Worm (Caenorhabditis elegans) whole organism, L4 larva: ENCODE measurements around the gene C27D9.1.

Experiments used
- F10B5.3 ChIP-seq: sonication (generic microtip); optimal IDR thresholded peaks from 2 replicates; lab custom pipeline; 2016; ENCODE audit warnings: mild to moderate bottlenecking, missing genetic modification characterization, missing compliant biosample characterization
- Y105C5A.15 ChIP-seq: fragments of 200-800 bp; sonication (Bioruptor generic); IDR thresholded peaks from 2 replicates; pipeline ENCODE4 v1.3.6; 2022; ENCODE audit warnings: missing genetic modification characterization, missing compliant biosample characterization
- Y48G9A.11 ChIP-seq: fragments of 200-800 bp; sonication (Bioruptor generic); IDR thresholded peaks from 2 replicates; pipeline ENCODE4 v1.3.6; 2022; ENCODE audit warnings: missing genetic modification reagents, missing genetic modification characterization, missing compliant biosample characterization
- ama-1 ChIP-seq: fragments of 150-350 bp; optimal IDR thresholded peaks from 2 replicates; lab custom pipeline; 2014; ENCODE audit warnings: inconsistent platforms, mixed read lengths
- ceh-82 ChIP-seq: sonication (generic microtip); optimal IDR thresholded peaks from 2 replicates; lab custom pipeline; 2017; ENCODE audit warnings: missing biosample characterization, missing genetic modification characterization
- jun-1 ChIP-seq: fragments of 150-350 bp; optimal IDR thresholded peaks from 2 replicates; lab custom pipeline; 2014; ENCODE audit warnings: missing biosample characterization, missing genetic modification reagents, missing genetic modification characterization
- lin-39 ChIP-seq: fragments of 150-350 bp; optimal IDR thresholded peaks from 2 replicates; lab custom pipeline; 2014; ENCODE audit warnings: missing biosample characterization, missing genetic modification reagents, missing genetic modification characterization
- mdl-1 ChIP-seq, 2 experiments: fragments of 150-350 bp in 1 of 2; sonication (generic microtip) in 1 of 2; optimal IDR thresholded peaks; 2 replicates each; lab custom pipeline; 2014 to 2017; ENCODE audit warnings: missing biosample characterization in 2 of 2, missing genetic modification characterization in 2 of 2
- nhr-10 ChIP-seq: fragments of 150-350 bp; optimal IDR thresholded peaks from 2 replicates; lab custom pipeline; 2014; ENCODE audit warnings: missing biosample characterization, missing genetic modification characterization
- nhr-28 ChIP-seq: fragments of 150-350 bp; optimal IDR thresholded peaks from 2 replicates; lab custom pipeline; 2014; ENCODE audit warnings: missing biosample characterization, missing genetic modification characterization
- unc-62 ChIP-seq, 3 experiments: fragments of 150-350 bp in 1 of 3; sonication (generic microtip); optimal IDR thresholded peaks in 2 of 3; peaks in 1 of 3; 1 replicate in 1 of 3; 2 replicates in 2 of 3; lab custom pipeline; 2014 to 2017; ENCODE audit warnings: missing biosample characterization in 3 of 3, missing genetic modification characterization in 3 of 3, missing genetic modification reagents in 3 of 3, missing genotype in 1 of 3
- zag-1 ChIP-seq: fragments of 150-350 bp; optimal IDR thresholded peaks from 2 replicates; lab custom pipeline; 2014; ENCODE audit warnings: missing biosample characterization, missing genetic modification characterization

DNA sequence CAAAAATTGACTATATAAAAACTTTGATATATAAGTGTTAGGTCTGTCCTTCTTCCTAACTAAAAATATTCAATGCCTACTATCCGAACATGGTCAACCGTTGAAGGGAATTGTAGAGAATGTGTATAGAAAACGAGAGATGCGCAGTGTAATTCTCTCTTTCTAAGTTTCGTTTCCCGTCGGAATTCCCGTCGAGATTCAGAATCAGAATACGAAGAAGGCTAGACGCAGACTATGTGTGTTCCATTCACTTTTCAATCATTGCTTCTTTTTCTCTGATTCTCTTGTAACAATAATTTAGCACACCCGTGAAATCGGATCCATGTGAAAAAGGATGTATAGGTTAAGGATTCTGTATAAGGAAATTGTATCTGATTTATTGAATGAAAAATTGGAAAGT is 18.7 kb upstream of the C27D9.1 start:
- TF ChIP-seq Y105C5A.15 (GFP tag; lab: Robert Waterston, UW): no peak
- no peak for TF ChIP-seq nhr-10
- no peak for TF ChIP-seq Y48G9A.11 (GFP tag; lab: Robert Waterston, UW)
- no peak for TF ChIP-seq zag-1 (tag; lab: Kevin White, UChicago)
- peak; percentile 48 for TF ChIP-seq nhr-28 (tag; lab: Kevin White, UChicago)
- no peak for TF ChIP-seq unc-62 (GFP tag; optimal IDR thresholded peaks at IDR 0.05 in 1 of 2; lab: Kevin White, UChicago)
- no peak for TF ChIP-seq unc-62 (tag; optimal IDR thresholded peaks at IDR 0.05; lab: Kevin White, UChicago)
- no peak for TF ChIP-seq jun-1 (tag; lab: Kevin White, UChicago)
- no peak for TF ChIP-seq F10B5.3 (tag; lab: Kevin White, UChicago)
- no peak for TF ChIP-seq mdl-1 (tag; optimal IDR thresholded peaks at IDR 0.05; lab: Kevin White, UChicago)
- no peak for TF ChIP-seq ama-1
- TF ChIP-seq ceh-82 (tag; lab: Kevin White, UChicago): no peak
- TF ChIP-seq lin-39 (tag; lab: Kevin White, UChicago): no peak
